Fruit fly (Drosophila melanogaster) whole organism, embryonic: ENCODE measurements around the gene tweek.

Source experiments
- Atf3 ChIP-seq: fragments of 200-800 bp; sonication (Bioruptor generic); optimal IDR thresholded peaks from 3 replicates; lab custom pipeline; 2016; ENCODE audit warnings: missing biosample characterization, missing genetic modification characterization
- Atf6 ChIP-seq: fragments of 200-800 bp; sonication (Bioruptor generic); IDR thresholded peaks from 2 replicates; pipeline ENCODE4 v1.3.6; 2022; ENCODE audit warnings: missing biosample characterization, missing genetic modification characterization
- B-H1 ChIP-seq: fragments of 200-800 bp; sonication (Bioruptor generic); IDR thresholded peaks from 3 replicates; pipeline ENCODE4 v1.3.6; 2022; ENCODE audit warnings: missing biosample characterization, missing genetic modification characterization
- BEAF-32 ChIP-seq: fragments of 200-800 bp; sonication (Bioruptor generic); optimal IDR thresholded peaks from 3 replicates; lab custom pipeline; 2017; ENCODE audit warnings: missing biosample characterization, missing genetic modification characterization, mild to moderate bottlenecking, moderate library complexity, missing genetic modification reagents
- Blimp-1 ChIP-seq: fragments of 200-800 bp; sonication (Bioruptor generic); optimal IDR thresholded peaks from 3 replicates; lab custom pipeline; 2018; ENCODE audit warnings: missing biosample characterization, missing genetic modification characterization, mild to moderate bottlenecking, moderate library complexity, missing genetic modification reagents
- BtbVII ChIP-seq: fragments of 200-800 bp; sonication (Bioruptor generic); optimal IDR thresholded peaks from 3 replicates; lab custom pipeline; 2017; ENCODE audit warnings: missing biosample characterization, mild to moderate bottlenecking, missing genetic modification characterization
- CG10209 ChIP-seq: fragments of 200-800 bp; sonication (Bioruptor generic); optimal IDR thresholded peaks from 3 replicates; lab custom pipeline; 2017; ENCODE audit warnings: missing biosample characterization, mild to moderate bottlenecking, missing genetic modification characterization, missing genetic modification reagents
- CG11085 ChIP-seq: fragments of 200-800 bp; sonication (Bioruptor generic); IDR thresholded peaks from 2 replicates; pipeline ENCODE4 v1.3.6; 2022; ENCODE audit warnings: missing biosample characterization, missing genetic modification characterization
- CG11696 ChIP-seq: fragments of 200-800 bp; sonication (Bioruptor generic); IDR thresholded peaks from 2 replicates; pipeline ENCODE4 v1.3.6; 2022; ENCODE audit warnings: missing biosample characterization, missing genetic modification characterization
- CG12391 ChIP-seq: fragments of 200-800 bp; sonication (Bioruptor generic); optimal IDR thresholded peaks from 3 replicates; lab custom pipeline; 2018; ENCODE audit warnings: missing biosample characterization, mild to moderate bottlenecking, missing genetic modification characterization, moderate library complexity
- CG14050 ChIP-seq: fragments of 200-800 bp; sonication (Bioruptor generic); IDR thresholded peaks from 3 replicates; pipeline ENCODE4 v1.3.6; 2022; ENCODE audit warnings: missing biosample characterization, missing genetic modification characterization
- CG15073 ChIP-seq: fragments of 200-800 bp; sonication (Bioruptor generic); optimal IDR thresholded peaks from 2 replicates; lab custom pipeline; 2016; ENCODE audit warnings: missing biosample characterization, missing genetic modification characterization
- CG1529 ChIP-seq: fragments of 200-800 bp; sonication (Bioruptor generic); optimal IDR thresholded peaks from 3 replicates; lab custom pipeline; 2018; ENCODE audit warnings: missing biosample characterization, missing genetic modification characterization
- CG18476 ChIP-seq: fragments of 200-800 bp; sonication (Bioruptor generic); optimal IDR thresholded peaks from 2 replicates; lab custom pipeline; 2016; ENCODE audit warnings: missing biosample characterization, mild to moderate bottlenecking, missing genetic modification characterization
- CG2129 ChIP-seq: fragments of 200-800 bp; sonication (Bioruptor generic); IDR thresholded peaks from 2 replicates; pipeline ENCODE4 v1.3.6; 2022; ENCODE audit warnings: missing biosample characterization, missing genetic modification characterization; ENCODE audit not compliant: partially characterized antibody
- CG2202 ChIP-seq: fragments of 200-800 bp; sonication (Bioruptor generic); optimal IDR thresholded peaks from 2 replicates; lab custom pipeline; 2018; ENCODE audit warnings: missing biosample characterization, mild to moderate bottlenecking, missing genetic modification characterization
- CG33213 ChIP-seq: fragments of 200-800 bp; sonication (Bioruptor generic); optimal IDR thresholded peaks from 3 replicates; lab custom pipeline; 2016; ENCODE audit warnings: missing biosample characterization, missing genetic modification characterization
- CG3838 ChIP-seq: fragments of 200-800 bp; sonication (Bioruptor generic); optimal IDR thresholded peaks from 3 replicates; lab custom pipeline; 2016; ENCODE audit warnings: missing biosample characterization, missing genetic modification characterization
- CG4328 ChIP-seq: fragments of 200-800 bp; sonication (Bioruptor generic); optimal IDR thresholded peaks from 3 replicates; lab custom pipeline; 2017; ENCODE audit warnings: missing biosample characterization, missing genetic modification reagents, missing genetic modification characterization
- CG6813 ChIP-seq: fragments of 200-800 bp; sonication (Bioruptor generic); optimal IDR thresholded peaks from 2 replicates; lab custom pipeline; 2017; ENCODE audit warnings: missing biosample characterization, missing genetic modification characterization, mild to moderate bottlenecking, moderate library complexity, missing genetic modification reagents
- CG8388 ChIP-seq: fragments of 200-800 bp; sonication (Bioruptor generic); optimal IDR thresholded peaks from 2 replicates; lab custom pipeline; 2019; ENCODE audit warnings: missing biosample characterization, mild to moderate bottlenecking, missing genetic modification characterization, moderate library complexity
- CG9727 ChIP-seq: fragments of 200-800 bp; sonication (Bioruptor generic); optimal IDR thresholded peaks from 3 replicates; lab custom pipeline; 2017; ENCODE audit warnings: missing biosample characterization, mild to moderate bottlenecking, missing genetic modification characterization
- Dfd ChIP-seq, 2 experiments: fragments of >200 bp; optimal IDR thresholded peaks; 2 replicates each; lab custom pipeline; 2017; ENCODE audit warnings: missing biosample characterization in 2 of 2, missing genetic modification characterization in 2 of 2
- H15 ChIP-seq: fragments of 200-800 bp; sonication (Bioruptor generic); IDR thresholded peaks from 3 replicates; pipeline ENCODE4 v1.3.6; 2022; ENCODE audit warnings: missing biosample characterization, missing genetic modification characterization
- Lpt ChIP-seq: fragments of >200 bp; optimal IDR thresholded peaks from 2 replicates; lab custom pipeline; 2018; ENCODE audit warnings: missing biosample characterization, missing genetic modification characterization
- Mad ChIP-seq: fragments of 200-800 bp; sonication (Bioruptor generic); optimal IDR thresholded peaks from 2 replicates; lab custom pipeline; 2016; ENCODE audit warnings: missing biosample characterization, missing genetic modification characterization
- Med ChIP-seq: fragments of 200-800 bp; sonication (Bioruptor generic); peaks from one replicate; lab custom pipeline; 2016; ENCODE audit warnings: missing biosample characterization, missing genetic modification characterization, mild to moderate bottlenecking, inconsistent platforms, moderate library complexity
- Mes4 ChIP-seq: fragments of 200-800 bp; sonication (Bioruptor generic); optimal IDR thresholded peaks from 2 replicates; lab custom pipeline; 2016; ENCODE audit warnings: missing biosample characterization, missing genetic modification characterization
- Oli ChIP-seq: fragments of 200-800 bp; sonication (Bioruptor generic); optimal IDR thresholded peaks from 2 replicates; lab custom pipeline; 2018; ENCODE audit warnings: missing biosample characterization, mild to moderate bottlenecking, missing genetic modification characterization, moderate library complexity
- Poxn ChIP-seq: fragments of 200-800 bp; sonication (Bioruptor generic); IDR thresholded peaks from 2 replicates; pipeline ENCODE4 v1.3.6; 2022; ENCODE audit warnings: missing biosample characterization, missing genetic modification characterization
- Stat92E ChIP-seq, 3 experiments: fragments of >200 bp in 2 of 3; fragments of 200-800 bp in 1 of 3; sonication (Bioruptor generic) in 1 of 3; optimal IDR thresholded peaks; 2 replicates each; lab custom pipeline; 2017 to 2019; ENCODE audit warnings: missing biosample characterization in 3 of 3, missing genetic modification characterization in 3 of 3, mild to moderate bottlenecking in 1 of 3, moderate library complexity in 1 of 3
- Usf ChIP-seq: fragments of 200-800 bp; sonication (Bioruptor generic); optimal IDR thresholded peaks from 2 replicates; lab custom pipeline; 2017; ENCODE audit warnings: missing genotype, missing biosample characterization, missing genetic modification characterization
- ab ChIP-seq: fragments of 200-800 bp; sonication (Bioruptor generic); optimal IDR thresholded peaks from 2 replicates; lab custom pipeline; 2016; ENCODE audit warnings: missing biosample characterization, missing genetic modification characterization
- al ChIP-seq: fragments of 200-800 bp; sonication (Bioruptor generic); IDR thresholded peaks from 2 replicates; pipeline ENCODE4 v1.3.6; 2022; ENCODE audit warnings: missing biosample characterization, missing genetic modification characterization
- ap ChIP-seq: fragments of 200-800 bp; sonication (Bioruptor generic); IDR thresholded peaks from 2 replicates; pipeline ENCODE4 v1.3.6; 2022; ENCODE audit warnings: missing biosample characterization, missing genetic modification characterization
- dati ChIP-seq: fragments of 200-800 bp; sonication (Bioruptor generic); IDR thresholded peaks from 2 replicates; pipeline ENCODE4 v1.3.6; 2022; ENCODE audit warnings: missing biosample characterization, missing genetic modification characterization
- eve ChIP-seq, 2 experiments: fragments of >200 bp; optimal IDR thresholded peaks; 2 replicates each; lab custom pipeline; 2017; ENCODE audit warnings: missing biosample characterization in 2 of 2, missing genetic modification characterization in 2 of 2
- ewg ChIP-seq: fragments of 200-800 bp; sonication (Bioruptor generic); optimal IDR thresholded peaks from 3 replicates; lab custom pipeline; 2017; ENCODE audit warnings: mild to moderate bottlenecking, missing biosample characterization, missing genetic modification reagents, missing genetic modification characterization
- hth ChIP-seq: fragments of >200 bp; optimal IDR thresholded peaks from 2 replicates; lab custom pipeline; 2017; ENCODE audit warnings: inconsistent platforms
- nerfin-1 ChIP-seq: fragments of 200-800 bp; sonication (Bioruptor generic); optimal IDR thresholded peaks from 3 replicates; lab custom pipeline; 2019; ENCODE audit warnings: missing biosample characterization, mild to moderate bottlenecking, missing genetic modification characterization, moderate library complexity
- peb ChIP-seq: fragments of 200-800 bp; sonication (Bioruptor generic); IDR thresholded peaks from 2 replicates; pipeline ENCODE4 v1.3.6; 2022; ENCODE audit warnings: missing biosample characterization, missing genetic modification characterization
- pho ChIP-seq: fragments of 200-800 bp; sonication (Bioruptor generic); optimal IDR thresholded peaks from 2 replicates; lab custom pipeline; 2016; ENCODE audit warnings: missing biosample characterization, missing genetic modification characterization
- ranshi ChIP-seq: fragments of 200-800 bp; sonication (Bioruptor generic); IDR thresholded peaks from 2 replicates; pipeline ENCODE4 v1.3.6; 2022; ENCODE audit warnings: missing biosample characterization, missing genetic modification characterization
- seq ChIP-seq: fragments of 200-800 bp; sonication (Bioruptor generic); IDR thresholded peaks from 2 replicates; pipeline ENCODE4 v1.3.6; 2022; ENCODE audit warnings: missing biosample characterization, missing genetic modification characterization
- shn ChIP-seq: fragments of 200-800 bp; sonication (Bioruptor generic); optimal IDR thresholded peaks from 3 replicates; lab custom pipeline; 2016; ENCODE audit warnings: missing biosample characterization, missing genetic modification characterization
- slp2 ChIP-seq: fragments of 200-800 bp; sonication (Bioruptor generic); optimal IDR thresholded peaks from 2 replicates; lab custom pipeline; 2016; ENCODE audit warnings: missing biosample characterization, missing genetic modification characterization
- sob ChIP-seq: fragments of 200-800 bp; sonication (Bioruptor generic); IDR thresholded peaks from 2 replicates; pipeline ENCODE4 v1.3.6; 2022; ENCODE audit warnings: missing biosample characterization, missing genetic modification characterization
- tgo ChIP-seq: fragments of 200-800 bp; sonication (Bioruptor generic); IDR thresholded peaks from 3 replicates; pipeline ENCODE4 v1.3.6; 2022; ENCODE audit warnings: missing biosample characterization, missing genetic modification characterization
- unc-4 ChIP-seq: fragments of 200-800 bp; sonication (Bioruptor generic); IDR thresholded peaks from 2 replicates; pipeline ENCODE4 v1.3.6; 2022; ENCODE audit warnings: missing biosample characterization, missing genetic modification characterization; ENCODE audit not compliant: partially characterized antibody

The tweek gene

dm6 chr2L:16882372-16882771 lies 5.9 kb upstream of the tweek start:
- TF ChIP-seq CG8388 (GFP tag; lab: Kevin White, UChicago) (no peak), BEAF-32 (GFP tag; lab: Kevin White, UChicago) (no peak), CG18476 (GFP tag; lab: Kevin White, UChicago) (no peak), CG11085 (GFP tag; lab: Robert Waterston, UW) (no peak), Atf3 (GFP tag; lab: Kevin White, UChicago) (no peak), CG14050 (GFP tag; lab: Robert Waterston, UW) (no peak), H15 (GFP tag; lab: Robert Waterston, UW) (no peak), eve (GFP tag; optimal IDR thresholded peaks at IDR 0.05; lab: Kevin White, UChicago) (no peak), tgo (no peak), Mes4 (GFP tag; lab: Kevin White, UChicago) (no peak), ranshi (GFP tag; lab: Robert Waterston, UW) (no peak), Blimp-1 (GFP tag; lab: Kevin White, UChicago) (no peak), shn (no peak), ap (GFP tag; lab: Robert Waterston, UW) (no peak), B-H1 (no peak), Dfd (GFP tag; optimal IDR thresholded peaks at IDR 0.05; lab: Kevin White, UChicago) (no peak), CG9727 (GFP tag; lab: Kevin White, UChicago) (no peak)

dm6 chr2L:16882871-16883849 lies 5.1 kb upstream of the tweek start:
- TF ChIP-seq slp2 (GFP tag; lab: Kevin White, UChicago): no peak
- TF ChIP-seq ewg: no peak
- TF ChIP-seq CG33213 (GFP tag; lab: Kevin White, UChicago): no peak
- TF ChIP-seq CG12391 (tag; lab: Kevin White, UChicago): no peak
- no peak for TF ChIP-seq dati (GFP tag; lab: Robert Waterston, UW)
- no peak for TF ChIP-seq hth
- no peak for TF ChIP-seq CG2129
- no peak for TF ChIP-seq nerfin-1 (tag; lab: Kevin White, UChicago)
- no peak for TF ChIP-seq CG11696 (GFP tag; lab: Robert Waterston, UW)
- no peak for TF ChIP-seq CG6813 (GFP tag; lab: Kevin White, UChicago)
- TF ChIP-seq CG4328 (GFP tag; lab: Kevin White, UChicago): no peak
- TF ChIP-seq Med (GFP tag; lab: Kevin White, UChicago): peak; percentile 77
- no peak for TF ChIP-seq Mad
- no peak for TF ChIP-seq ab (GFP tag; lab: Kevin White, UChicago)
- no peak for TF ChIP-seq Poxn (GFP tag; lab: Robert Waterston, UW)
- no peak for TF ChIP-seq seq (GFP tag; lab: Robert Waterston, UW)
- TF ChIP-seq Lpt: no peak
- TF ChIP-seq Oli: no peak
- no peak for TF ChIP-seq BtbVII (GFP tag; lab: Kevin White, UChicago)
- no peak for TF ChIP-seq pho
- no peak for TF ChIP-seq CG3838 (GFP tag; lab: Kevin White, UChicago)
- TF ChIP-seq CG15073 (GFP tag; lab: Kevin White, UChicago): no peak
- TF ChIP-seq Usf (GFP tag; lab: Kevin White, UChicago): no peak
- TF ChIP-seq unc-4 (GFP tag; lab: Robert Waterston, UW): no peak
- TF ChIP-seq Atf6 (GFP tag; lab: Robert Waterston, UW): no peak
- no peak for TF ChIP-seq al (GFP tag; lab: Robert Waterston, UW)
- TF ChIP-seq sob (GFP tag; lab: Robert Waterston, UW): no peak
- no peak for TF ChIP-seq CG1529 (GFP tag; lab: Kevin White, UChicago)
- peak; percentile 9 for TF ChIP-seq CG10209
- TF ChIP-seq CG2202 (tag; lab: Kevin White, UChicago): no peak
- TF ChIP-seq peb (GFP tag; lab: Robert Waterston, UW): no peak
- TF ChIP-seq Stat92E (GFP tag; optimal IDR thresholded peaks at IDR 0.05; lab: Kevin White, UChicago): no peak
